Worm (Caenorhabditis elegans): ENCODE measurements around the gene ZK742.7.

Gene ZK742.7

DNA sequence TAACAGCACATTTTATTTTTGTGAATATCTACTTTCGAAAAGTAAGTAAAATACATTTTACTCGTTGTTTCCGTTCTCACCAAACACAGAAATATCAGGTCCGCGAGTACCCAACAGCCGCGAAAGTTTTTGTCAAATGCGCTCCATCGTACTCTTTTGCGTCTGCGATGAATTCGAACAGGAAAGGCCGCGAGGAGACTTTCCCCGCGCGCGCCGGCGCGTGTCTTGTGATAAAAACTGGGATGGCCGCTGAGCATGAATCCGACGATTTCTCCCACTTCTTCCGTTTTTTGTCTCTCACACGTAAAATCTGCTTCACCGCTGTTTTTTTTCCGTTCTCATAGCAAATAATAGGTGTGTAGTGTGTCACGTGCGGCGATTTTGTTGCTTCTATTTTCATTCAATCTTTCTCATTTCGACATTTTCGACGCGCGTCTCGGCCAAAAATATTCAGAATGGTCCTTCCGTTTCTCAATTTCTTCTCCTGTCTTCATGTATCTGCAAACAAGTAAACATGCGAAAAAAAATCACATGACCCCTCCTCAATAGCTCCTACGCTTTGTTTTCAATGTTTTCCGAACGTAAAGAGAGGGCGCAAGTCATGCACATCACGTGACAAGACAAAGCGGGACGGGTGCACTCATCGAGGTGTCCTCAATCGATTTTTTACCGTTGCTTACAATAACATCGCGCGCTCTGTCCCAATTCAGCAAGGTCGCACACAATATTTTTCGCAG is 6.1 kb downstream of the ZK742.7 start, which contains the start of gene uvs-1 (continued):
- TF ChIP-seq ceh-40 (GFP tag; IDR thresholded peaks at IDR 0.05) (no peak), dox-1 (GFP tag; IDR thresholded peaks at IDR 0.05) (peak; percentile 73; the same call in 1 of the 2 replicates), F49E8.2 (tag; optimal IDR thresholded peaks at IDR 0.05; ENCODE audit: insufficient read depth) (no peak), K11D2.4 (GFP tag; IDR thresholded peaks at IDR 0.05) (no peak), ama-1 (optimal IDR thresholded peaks at IDR 0.05) (peak; percentile 32), ama-1 (GFP tag; optimal IDR thresholded peaks at IDR 0.05) (no peak), tlf-1 (GFP tag; optimal IDR thresholded peaks at IDR 0.05) (no peak), sea-2 (GFP tag; IDR thresholded peaks at IDR 0.05) (no peak), ZK185.1 (tag; optimal IDR thresholded peaks at IDR 0.05; ENCODE audit: poor library complexity, severe bottlenecking) (no peak), lin-26 (GFP tag; IDR thresholded peaks at IDR 0.05) (0 out of 2 replicates have a peak, but pooled peaks have one; percentile 7), die-1 (tag; optimal IDR thresholded peaks at IDR 0.05) (no peak), zim-3 (tag; optimal IDR thresholded peaks at IDR 0.05) (no peak), bed-2 (GFP tag; IDR thresholded peaks at IDR 0.05) (no peak), sdz-38 (tag; optimal IDR thresholded peaks at IDR 0.05) (no peak), lag-1 (GFP tag; IDR thresholded peaks at IDR 0.05) (no peak), mcd-1 (GFP tag; IDR thresholded peaks at IDR 0.05) (peak; percentile 83), nfya-2 (GFP tag; IDR thresholded peaks at IDR 0.05) (no peak), rcor-1 (GFP tag; IDR thresholded peaks at IDR 0.05) (no peak), tbx-9 (tag; optimal IDR thresholded peaks at IDR 0.05; ENCODE audit: borderline replicate concordance) (no peak), Y79H2A.3 (GFP tag; conservative IDR thresholded peaks at IDR 0.05) (no peak), ceh-91 (GFP tag; IDR thresholded peaks at IDR 0.05) (peak; percentile 71), F10E7.11 (tag; optimal IDR thresholded peaks at IDR 0.05) (no peak), lin-35 (GFP tag; optimal IDR thresholded peaks at IDR 0.05) (peak in 1 of 3 experiments; percentile 38), akir-1 (GFP tag; optimal IDR thresholded peaks at IDR 0.05) (no peak), madf-6 (GFP tag; IDR thresholded peaks at IDR 0.05) (peak; percentile 93), pbrm-1 (GFP tag; IDR thresholded peaks at IDR 0.05) (0 out of 2 replicates have a peak, but pooled peaks have one; percentile 42), D2030.7 (GFP tag; IDR thresholded peaks at IDR 0.05) (peak; percentile 68), B0336.3 (GFP tag; IDR thresholded peaks at IDR 0.05) (peak; percentile 49; the same call in 1 of the 2 replicates), Y53G8AR.9 (GFP tag; conservative IDR thresholded peaks at IDR 0.05) (no peak), madf-10 (tag; optimal IDR thresholded peaks at IDR 0.05) (peak; percentile 36), ceh-27 (GFP tag; optimal IDR thresholded peaks at IDR 0.05) (peak; percentile 51), hmg-1.2 (GFP tag; IDR thresholded peaks at IDR 0.05) (peak; percentile 37), ztf-28 (GFP tag; IDR thresholded peaks at IDR 0.05) (no peak), Y67H2A.10 (GFP tag; conservative IDR thresholded peaks at IDR 0.05) (peak; percentile 56; the same call in 1 of the 2 replicates), cebp-1 (GFP tag; IDR thresholded peaks at IDR 0.05) (no peak), cebp-1 (tag; optimal IDR thresholded peaks at IDR 0.05) (peak; percentile 61), efl-1 (GFP tag; optimal IDR thresholded peaks at IDR 0.05) (peak; percentile 89), T26A5.8 (tag; optimal IDR thresholded peaks at IDR 0.05) (no peak), rpc-1 (optimal IDR thresholded peaks at IDR 0.05) (no peak), rpc-1 (tag; optimal IDR thresholded peaks at IDR 0.05) (no peak), dpff-1 (tag; optimal IDR thresholded peaks at IDR 0.05) (no peak), zfh-2 (GFP tag; conservative IDR thresholded peaks at IDR 0.05) (no peak; the same call in none of the 2 replicates), ztf-18 (tag; optimal IDR thresholded peaks at IDR 0.05) (peak; percentile 32), let-607 (tag; optimal IDR thresholded peaks at IDR 0.05) (no peak), ccch-3 (GFP tag; optimal IDR thresholded peaks at IDR 0.05) (no peak), F57A8.1 (GFP tag; optimal IDR thresholded peaks at IDR 0.05) (no peak), repo-1 (tag; optimal IDR thresholded peaks at IDR 0.05) (no peak), nfya-1 (tag; optimal IDR thresholded peaks at IDR 0.05; ENCODE audit: borderline replicate concordance, insufficient read depth) (no peak)
